Worm (Caenorhabditis elegans): ENCODE measurements around the gene F25G6.8.

The F25G6.8 gene

DNA sequence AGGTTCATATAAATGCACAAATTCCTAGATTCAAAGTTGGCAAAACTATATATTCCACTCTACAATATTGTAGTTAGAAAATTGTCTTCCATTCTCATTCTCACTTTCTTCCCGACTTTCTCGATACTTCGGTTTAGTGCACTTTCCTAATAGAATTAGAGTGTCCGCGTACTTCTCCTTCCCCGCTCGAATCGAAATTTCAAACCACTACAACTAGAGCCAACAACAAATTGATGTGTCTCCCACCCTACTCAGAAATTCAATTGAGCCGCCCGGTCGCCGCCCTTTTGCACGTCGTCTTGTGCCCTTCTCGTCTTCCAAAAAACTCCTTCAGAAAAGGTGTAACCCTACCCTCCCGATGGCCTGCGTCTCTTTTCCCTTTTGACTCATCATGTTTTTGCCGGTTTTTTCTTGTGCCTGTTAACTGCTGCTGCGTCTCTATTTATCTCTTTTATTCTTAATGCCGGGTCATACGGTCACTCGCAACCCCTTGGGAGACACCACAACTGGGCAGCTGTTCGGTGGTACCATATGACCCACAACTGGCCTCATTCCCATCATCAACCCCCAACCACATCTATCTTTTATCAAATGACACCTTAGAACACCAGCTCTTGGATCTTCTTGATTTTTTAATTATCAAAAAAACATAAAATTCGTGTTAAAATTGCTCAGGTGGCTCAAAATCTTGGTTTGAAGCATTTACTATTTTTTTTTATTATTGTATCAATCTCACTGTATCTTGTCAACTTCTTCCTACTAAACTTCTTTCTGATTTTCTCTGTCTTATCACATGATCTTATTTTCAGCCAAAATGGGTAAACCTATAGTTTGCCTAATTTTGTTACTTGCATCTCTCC lies 29.4 kb upstream of the F25G6.8 start, which contains the start of gene tag-196 (continued):
- no peak for TF ChIP-seq mef-2 (tag; optimal IDR thresholded peaks at IDR 0.05)
- no peak for TF ChIP-seq nhr-85 (tag)
- no peak for TF ChIP-seq lin-39 (tag; optimal IDR thresholded peaks at IDR 0.05)
- TF ChIP-seq pag-3 (tag; optimal IDR thresholded peaks at IDR 0.05; ENCODE audit: borderline replicate concordance, insufficient read depth): peak; percentile 44
- no peak for TF ChIP-seq unc-30 (tag; optimal IDR thresholded peaks at IDR 0.05)
- TF ChIP-seq ceh-90 (tag; optimal IDR thresholded peaks at IDR 0.05): no peak
- peak in 1 of 2 experiments; percentile 15 for TF ChIP-seq ztf-11 (tag; optimal IDR thresholded peaks at IDR 0.05)
- no peak for TF ChIP-seq sptf-1 (tag; optimal IDR thresholded peaks at IDR 0.05)
- no peak for TF ChIP-seq nhr-11 (tag; optimal IDR thresholded peaks at IDR 0.05)
- TF ChIP-seq lin-35 (GFP tag; optimal IDR thresholded peaks at IDR 0.05): peak in 1 of 2 experiments; percentile 28
- TF ChIP-seq unc-98 (GFP tag; IDR thresholded peaks at IDR 0.05): no peak
- TF ChIP-seq grh-1 (GFP tag; IDR thresholded peaks at IDR 0.05): no peak
- no peak for TF ChIP-seq nhr-76 (tag; optimal IDR thresholded peaks at IDR 0.05)
- peak; percentile 76 for TF ChIP-seq lin-14 (GFP tag; optimal IDR thresholded peaks at IDR 0.05)
- TF ChIP-seq lin-15B (tag; optimal IDR thresholded peaks at IDR 0.05): no peak
- no peak for TF ChIP-seq sox-4 (tag; optimal IDR thresholded peaks at IDR 0.05)
- TF ChIP-seq egl-27 (tag; optimal IDR thresholded peaks at IDR 0.05): no peak
- no peak for TF ChIP-seq F16B12.6 (tag; optimal IDR thresholded peaks at IDR 0.05)
- TF ChIP-seq unc-86 (tag; optimal IDR thresholded peaks at IDR 0.05): no peak
- TF ChIP-seq dsc-1 (tag; optimal IDR thresholded peaks at IDR 0.05): no peak
- TF ChIP-seq fos-1 (tag; optimal IDR thresholded peaks at IDR 0.05): no peak
- TF ChIP-seq irx-1 (tag; optimal IDR thresholded peaks at IDR 0.05): no peak
- TF ChIP-seq egl-13 (tag; optimal IDR thresholded peaks at IDR 0.05): no peak

DNA sequence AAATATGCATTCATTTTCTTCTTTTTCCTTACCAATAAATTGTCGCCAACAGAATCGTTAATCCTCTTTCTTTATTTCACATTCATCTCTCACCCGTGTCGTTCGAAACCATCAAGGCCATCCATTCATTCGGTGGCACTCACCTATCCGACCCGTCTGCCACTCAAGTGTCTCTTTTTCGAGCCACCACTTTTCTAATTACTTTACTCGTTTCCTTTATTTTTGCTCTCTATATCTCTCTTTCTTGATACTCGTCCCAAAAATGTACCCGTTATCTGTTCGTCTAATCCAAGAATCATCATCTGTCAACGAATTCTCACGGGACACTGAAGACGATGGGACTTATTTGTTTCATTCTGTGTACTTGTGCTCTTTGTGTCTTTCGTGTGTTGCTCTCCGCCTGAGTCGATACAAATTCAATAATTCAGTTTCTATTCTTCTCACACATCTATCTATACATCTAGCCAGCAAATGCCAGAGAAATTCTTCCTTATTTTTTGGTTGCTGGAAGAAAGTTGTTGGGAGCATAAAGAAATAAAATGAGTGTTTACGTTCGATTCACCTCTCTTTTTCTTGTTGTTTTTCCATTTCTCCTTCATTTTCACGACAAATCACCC lies 27.8 kb upstream of the F25G6.8 start:
- TF ChIP-seq nhr-85 (tag): peak; percentile 25
- TF ChIP-seq vab-15 (tag; optimal IDR thresholded peaks at IDR 0.05): no peak
- no peak for TF ChIP-seq dpl-1 (GFP tag; optimal IDR thresholded peaks at IDR 0.05)
- TF ChIP-seq hlh-4 (tag; optimal IDR thresholded peaks at IDR 0.05): no peak
- TF ChIP-seq efl-1 (optimal IDR thresholded peaks at IDR 0.05): no peak
- TF ChIP-seq efl-1 (GFP tag; optimal IDR thresholded peaks at IDR 0.05 in 1 of 2): peak in 1 of 2 experiments; percentile 75
- TF ChIP-seq ceh-63 (GFP tag; optimal IDR thresholded peaks at IDR 0.05): no peak
- no peak for TF ChIP-seq alr-1 (tag; optimal IDR thresholded peaks at IDR 0.05; ENCODE audit: borderline replicate concordance)
- TF ChIP-seq egl-13 (tag; optimal IDR thresholded peaks at IDR 0.05): no peak
- TF ChIP-seq pqm-1 (tag; optimal IDR thresholded peaks at IDR 0.05): no peak
- TF ChIP-seq isw-1 (GFP tag; IDR thresholded peaks at IDR 0.05): no peak
- peak; percentile 5 for TF ChIP-seq fkh-10 (GFP tag; optimal IDR thresholded peaks at IDR 0.05)
- TF ChIP-seq pag-3 (tag; optimal IDR thresholded peaks at IDR 0.05; ENCODE audit: borderline replicate concordance, insufficient read depth): no peak
- TF ChIP-seq lin-14 (GFP tag; optimal IDR thresholded peaks at IDR 0.05): peak; percentile 38
- TF ChIP-seq blmp-1 (tag; optimal IDR thresholded peaks at IDR 0.05): peak; percentile 23
- no peak for TF ChIP-seq nhr-12 (tag; optimal IDR thresholded peaks at IDR 0.05)
- TF ChIP-seq mab-9 (GFP tag; IDR thresholded peaks at IDR 0.05): no peak
- TF ChIP-seq grh-1 (GFP tag; IDR thresholded peaks at IDR 0.05): no peak
- TF ChIP-seq zip-4 (GFP tag; optimal IDR thresholded peaks at IDR 0.05): no peak

DNA sequence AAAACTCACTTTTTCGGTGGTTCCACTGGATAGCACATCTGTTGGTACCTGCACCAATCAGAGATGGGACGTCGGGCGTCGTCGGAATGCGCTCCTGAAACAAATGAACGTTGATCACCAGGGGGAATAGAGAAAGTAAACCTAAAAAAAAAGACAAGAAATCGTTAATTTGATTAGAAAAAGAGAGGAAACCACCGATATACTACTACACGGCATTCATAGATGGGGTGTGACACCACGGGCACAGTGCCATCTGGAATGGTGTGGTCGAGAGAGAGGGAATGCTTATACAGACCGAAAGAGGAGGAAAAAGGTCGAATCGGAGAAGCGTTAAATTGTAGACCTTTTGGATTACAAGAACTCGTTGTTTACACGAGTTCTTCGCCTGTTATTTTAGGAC lies 23.1 kb upstream of the F25G6.8 start, which contains the start of gene C10B5.3:
Gene C10B5.3, minus strand, starts transcription at position 101 of the 400 bp plus-strand sequence.
- TF ChIP-seq fkh-10 (GFP tag; optimal IDR thresholded peaks at IDR 0.05) (no peak), lin-14 (GFP tag; optimal IDR thresholded peaks at IDR 0.05) (no peak), F16B12.6 (tag; optimal IDR thresholded peaks at IDR 0.05) (no peak), blmp-1 (tag; optimal IDR thresholded peaks at IDR 0.05) (no peak), alr-1 (tag; optimal IDR thresholded peaks at IDR 0.05; ENCODE audit: borderline replicate concordance) (no peak), grh-1 (GFP tag; IDR thresholded peaks at IDR 0.05) (no peak), nhr-90 (tag; optimal IDR thresholded peaks at IDR 0.05; ENCODE audit: poor library complexity) (no peak), aha-1 (tag; optimal IDR thresholded peaks at IDR 0.05) (no peak), nhr-76 (tag; optimal IDR thresholded peaks at IDR 0.05) (no peak), ets-5 (GFP tag; IDR thresholded peaks at IDR 0.05) (no peak), nhr-84 (tag; optimal IDR thresholded peaks at IDR 0.05) (no peak), ceh-90 (tag; optimal IDR thresholded peaks at IDR 0.05) (no peak)

Measured in whole organism, L1 larva.